Worm (Caenorhabditis elegans) whole organism, L4 larva: Measurements from ENCODE around the gene C07D10.6.

Experiments
- Y5F2A.4 ChIP-seq: fragments of 200-800 bp; sonication (Bioruptor generic); optimal IDR thresholded peaks from 2 replicates; lab custom pipeline; 2018; ENCODE audit warnings: mild to moderate bottlenecking, missing genetic modification characterization, missing compliant biosample characterization
- Y75B8A.6 ChIP-seq: fragments of 200-800 bp; sonication (Bioruptor generic); IDR thresholded peaks from 2 replicates; pipeline ENCODE4 v1.3.6; 2022; ENCODE audit warnings: missing genetic modification reagents, missing genetic modification characterization, missing compliant biosample characterization
- ama-1 ChIP-seq: fragments of 150-350 bp; optimal IDR thresholded peaks from 2 replicates; lab custom pipeline; 2014; ENCODE audit warnings: inconsistent platforms, mixed read lengths
- cey-2 ChIP-seq: sonication (generic microtip); optimal IDR thresholded peaks from 3 replicates; lab custom pipeline; 2017; ENCODE audit warnings: missing genetic modification characterization, mild to moderate bottlenecking, missing compliant biosample characterization, antibody characterized with exemption, borderline replicate concordance; ENCODE audit not compliant: insufficient read depth
- dmd-6 ChIP-seq: fragments of 200-800 bp; sonication (Bioruptor generic); IDR thresholded peaks from 2 replicates; pipeline ENCODE4 v1.3.6; 2022; ENCODE audit warnings: missing genetic modification reagents, missing genetic modification characterization, missing compliant biosample characterization
- lsy-2 ChIP-seq, 2 experiments: fragments of 150-350 bp in 1 of 2; sonication (generic microtip) in 1 of 2; optimal IDR thresholded peaks; 2 replicates each; lab custom pipeline; 2014 to 2017; ENCODE audit warnings: missing biosample characterization in 2 of 2, missing genetic modification characterization in 2 of 2
- madf-5 ChIP-seq, 2 experiments: fragments of 200-800 bp; sonication (Bioruptor generic); IDR thresholded peaks; 2 replicates each; pipeline ENCODE4 v1.3.6; 2022; ENCODE audit warnings: missing compliant biosample characterization in 2 of 2, missing genetic modification characterization in 2 of 2
- mdl-1 ChIP-seq, 2 experiments: fragments of 150-350 bp in 1 of 2; sonication (generic microtip) in 1 of 2; optimal IDR thresholded peaks; 2 replicates each; lab custom pipeline; 2014 to 2017; ENCODE audit warnings: missing biosample characterization in 2 of 2, missing genetic modification characterization in 2 of 2
- nhr-10 ChIP-seq: fragments of 150-350 bp; optimal IDR thresholded peaks from 2 replicates; lab custom pipeline; 2014; ENCODE audit warnings: missing biosample characterization, missing genetic modification characterization
- nhr-28 ChIP-seq: fragments of 150-350 bp; optimal IDR thresholded peaks from 2 replicates; lab custom pipeline; 2014; ENCODE audit warnings: missing biosample characterization, missing genetic modification characterization
- nhr-77 ChIP-seq: fragments of 150-350 bp; optimal IDR thresholded peaks from 2 replicates; lab custom pipeline; 2014; ENCODE audit warnings: missing biosample characterization, missing genetic modification characterization
- pqm-1 ChIP-seq: sonication (generic microtip); optimal IDR thresholded peaks from 2 replicates; lab custom pipeline; 2017; ENCODE audit warnings: missing biosample characterization, missing genetic modification characterization
- spr-1 ChIP-seq: sonication (generic microtip); optimal IDR thresholded peaks from 2 replicates; lab custom pipeline; 2016; ENCODE audit warnings: mild to moderate bottlenecking, missing genetic modification characterization, missing compliant biosample characterization
- tra-1 ChIP-seq: fragments of 200-800 bp; sonication (Bioruptor generic); IDR thresholded peaks from 2 replicates; pipeline ENCODE4 v1.3.6; 2022; ENCODE audit warnings: missing genetic modification reagents, missing genetic modification characterization, missing compliant biosample characterization
- unc-130 ChIP-seq: sonication (generic microtip); optimal IDR thresholded peaks from 2 replicates; lab custom pipeline; 2016; ENCODE audit warnings: missing genetic modification reagents, missing genetic modification characterization, missing compliant biosample characterization
- unc-62 ChIP-seq, 3 experiments: fragments of 150-350 bp in 1 of 3; sonication (generic microtip); optimal IDR thresholded peaks in 2 of 3; peaks in 1 of 3; 1 replicate in 1 of 3; 2 replicates in 2 of 3; lab custom pipeline; 2014 to 2017; ENCODE audit warnings: missing biosample characterization in 3 of 3, missing genetic modification characterization in 3 of 3, missing genetic modification reagents in 3 of 3, missing genotype in 1 of 3

Gene C07D10.6

ce11 chrII:7420796-7421386 is 41.8 kb downstream of the C07D10.6 start:
- no peak for TF ChIP-seq unc-130 (GFP tag; lab: Kevin White, UChicago)
- peak; percentile 33 for TF ChIP-seq dmd-6 (GFP tag; lab: Robert Waterston, UW)
- TF ChIP-seq nhr-10 (tag; lab: Kevin White, UChicago), result no peak
- TF ChIP-seq lsy-2 (tag; optimal IDR thresholded peaks at IDR 0.05; lab: Kevin White, UChicago), result no peak
- no peak for TF ChIP-seq spr-1 (tag; lab: Kevin White, UChicago)
- TF ChIP-seq ama-1 (lab: Kevin White, UChicago), result no peak
- no peak for TF ChIP-seq tra-1
- peak in 1 of 2 experiments; percentile 6 for TF ChIP-seq mdl-1 (tag; optimal IDR thresholded peaks at IDR 0.05; lab: Kevin White, UChicago)
- TF ChIP-seq nhr-28 (tag; lab: Kevin White, UChicago), result peak; percentile 94
- peak; percentile 77 for TF ChIP-seq pqm-1 (tag; lab: Kevin White, UChicago)
- peak in 1 of 2 experiments; percentile 20 for TF ChIP-seq unc-62 (GFP tag; optimal IDR thresholded peaks at IDR 0.05 in 1 of 2; lab: Kevin White, UChicago)
- TF ChIP-seq unc-62 (tag; optimal IDR thresholded peaks at IDR 0.05; lab: Kevin White, UChicago), result no peak
- TF ChIP-seq cey-2 (tag; lab: Kevin White, UChicago), result no peak
- no peak for TF ChIP-seq nhr-77 (tag; lab: Kevin White, UChicago)
- no peak for TF ChIP-seq Y75B8A.6 (GFP tag; lab: Robert Waterston, UW)
- TF ChIP-seq madf-5 (GFP tag; IDR thresholded peaks at IDR 0.05; lab: Robert Waterston, UW), result no peak
- TF ChIP-seq Y5F2A.4 (GFP tag; lab: Kevin White, UChicago), result no peak
